Fruit fly (Drosophila melanogaster): ENCODE results near the gene CecC.

Gene CecC

dm6 chr3R:30252317-30252716 lies 36.0 kb downstream of the CecC start:
- TF ChIP-seq CG32121 (GFP tag; IDR thresholded peaks at IDR 0.05) (no peak), CG8159 (tag; optimal IDR thresholded peaks at IDR 0.05) (no peak), rn (GFP tag; IDR thresholded peaks at IDR 0.05) (no peak), CG17806 (tag; optimal IDR thresholded peaks at IDR 0.05) (no peak), Pif1A (GFP tag; optimal IDR thresholded peaks at IDR 0.05) (no peak), CG8301 (tag; optimal IDR thresholded peaks at IDR 0.05) (no peak), Snoo (tag; optimal IDR thresholded peaks at IDR 0.05) (no peak), Ets98B (GFP tag; IDR thresholded peaks at IDR 0.05) (no peak), CG4496 (GFP tag; IDR thresholded peaks at IDR 0.05) (no peak), EcR (GFP tag; optimal IDR thresholded peaks at IDR 0.05) (no peak), CG34367 (tag; optimal IDR thresholded peaks at IDR 0.05) (no peak), fd96Ca (GFP tag; IDR thresholded peaks at IDR 0.05) (no peak), CG9948 (tag; optimal IDR thresholded peaks at IDR 0.05) (no peak), CG14655 (GFP tag; optimal IDR thresholded peaks at IDR 0.05) (no peak), Pif1B (GFP tag; optimal IDR thresholded peaks at IDR 0.05) (no peak)

dm6 chr3R:30252882-30253281 lies 36.6 kb downstream of the CecC start, which contains the start of gene CG18404:
Gene CG18404, plus strand, starts transcription at chr3R:30253182.
- TF ChIP-seq Pif1B (GFP tag; optimal IDR thresholded peaks at IDR 0.05), result no peak
- TF ChIP-seq gl (tag; optimal IDR thresholded peaks at IDR 0.05), result no peak
- no peak for TF ChIP-seq CG8301 (tag; optimal IDR thresholded peaks at IDR 0.05)
- no peak for TF ChIP-seq CG34367 (tag; optimal IDR thresholded peaks at IDR 0.05)
- no peak for TF ChIP-seq CG17806 (tag; optimal IDR thresholded peaks at IDR 0.05)
- TF ChIP-seq rn (GFP tag; IDR thresholded peaks at IDR 0.05), result no peak
- TF ChIP-seq CG13204 (GFP tag; optimal IDR thresholded peaks at IDR 0.05), result no peak
- no peak for TF ChIP-seq CG9948 (tag; optimal IDR thresholded peaks at IDR 0.05)
- TF ChIP-seq Pif1A (GFP tag; optimal IDR thresholded peaks at IDR 0.05), result no peak
- TF ChIP-seq EcR (GFP tag; optimal IDR thresholded peaks at IDR 0.05), result no peak
- no peak for TF ChIP-seq D1 (tag; optimal IDR thresholded peaks at IDR 0.05)
- no peak for TF ChIP-seq Ets98B (GFP tag; IDR thresholded peaks at IDR 0.05)
- TF ChIP-seq CG15710 (tag; optimal IDR thresholded peaks at IDR 0.05), result no peak
- TF ChIP-seq CG8159 (tag; optimal IDR thresholded peaks at IDR 0.05), result no peak
- no peak for TF ChIP-seq CG10348 (GFP tag; IDR thresholded peaks at IDR 0.05)
- no peak for TF ChIP-seq CG14655 (GFP tag; optimal IDR thresholded peaks at IDR 0.05)
- TF ChIP-seq CG12605 (GFP tag; IDR thresholded peaks at IDR 0.05), result no peak
- no peak for TF ChIP-seq Snoo (tag; optimal IDR thresholded peaks at IDR 0.05)
- no peak for TF ChIP-seq fd96Ca (GFP tag; IDR thresholded peaks at IDR 0.05)

dm6 chr3R:30255255-30256121 lies 39.2 kb downstream of the CecC start:
- TF ChIP-seq CG12605 (GFP tag; IDR thresholded peaks at IDR 0.05) (peak; percentile 97), gl (tag; optimal IDR thresholded peaks at IDR 0.05) (peak; percentile 96), fd96Ca (GFP tag; IDR thresholded peaks at IDR 0.05) (peak; percentile 96), Snoo (tag; optimal IDR thresholded peaks at IDR 0.05) (peak; percentile 94), CG10348 (GFP tag; IDR thresholded peaks at IDR 0.05) (peak; percentile 46; the same call in 1 of the 2 replicates), CG8159 (tag; optimal IDR thresholded peaks at IDR 0.05) (peak; percentile 97), CG14655 (GFP tag; optimal IDR thresholded peaks at IDR 0.05) (peak; percentile 95), CG15710 (tag; optimal IDR thresholded peaks at IDR 0.05) (peak; percentile 97), CG32121 (GFP tag; IDR thresholded peaks at IDR 0.05) (peak; percentile 90), CG17806 (tag; optimal IDR thresholded peaks at IDR 0.05) (peak; percentile 97), CG8301 (tag; optimal IDR thresholded peaks at IDR 0.05) (peak; percentile 92), EcR (GFP tag; optimal IDR thresholded peaks at IDR 0.05) (peak; percentile 73), Pif1B (GFP tag; optimal IDR thresholded peaks at IDR 0.05) (peak; percentile 98), CG9948 (tag; optimal IDR thresholded peaks at IDR 0.05) (peak; percentile 97), CG4496 (GFP tag; IDR thresholded peaks at IDR 0.05) (peak; percentile 97), D1 (tag; optimal IDR thresholded peaks at IDR 0.05) (peak; percentile 91), Pif1A (GFP tag; optimal IDR thresholded peaks at IDR 0.05) (peak; percentile 95), Ets98B (GFP tag; IDR thresholded peaks at IDR 0.05) (peak; percentile 90), CG13204 (GFP tag; optimal IDR thresholded peaks at IDR 0.05) (peak; percentile 94), CG34367 (tag; optimal IDR thresholded peaks at IDR 0.05) (peak; percentile 97), rn (GFP tag; IDR thresholded peaks at IDR 0.05) (peak; percentile 84)

- no peak for TF ChIP-seq fd96Ca (GFP tag; IDR thresholded peaks at IDR 0.05)
- TF ChIP-seq CG10348 (GFP tag; IDR thresholded peaks at IDR 0.05), result no peak
- peak; percentile 67 for TF ChIP-seq CG15710 (tag; optimal IDR thresholded peaks at IDR 0.05)
- no peak for TF ChIP-seq Pif1B (GFP tag; optimal IDR thresholded peaks at IDR 0.05)
- TF ChIP-seq gl (tag; optimal IDR thresholded peaks at IDR 0.05), result no peak
- TF ChIP-seq CG14655 (GFP tag; optimal IDR thresholded peaks at IDR 0.05), result peak; percentile 27
- TF ChIP-seq Pif1A (GFP tag; optimal IDR thresholded peaks at IDR 0.05), result peak; percentile 22
- peak; percentile 75 for TF ChIP-seq CG8159 (tag; optimal IDR thresholded peaks at IDR 0.05)
- no peak for TF ChIP-seq EcR (GFP tag; optimal IDR thresholded peaks at IDR 0.05)
- TF ChIP-seq Ets98B (GFP tag; IDR thresholded peaks at IDR 0.05), result no peak; the same call in 1 of the 2 replicates
- peak; percentile 48; the same call in 1 of the 3 replicates for TF ChIP-seq CG4496 (GFP tag; IDR thresholded peaks at IDR 0.05)
- TF ChIP-seq CG12605 (GFP tag; IDR thresholded peaks at IDR 0.05), result 0 out of 2 replicates have a peak, but pooled peaks have one; percentile 23
- peak; percentile 51 for TF ChIP-seq CG34367 (tag; optimal IDR thresholded peaks at IDR 0.05)
- 0 out of 2 replicates have a peak, but pooled peaks have one; percentile 30 for TF ChIP-seq CG32121 (GFP tag; IDR thresholded peaks at IDR 0.05)
- TF ChIP-seq CG17806 (tag; optimal IDR thresholded peaks at IDR 0.05), result peak; percentile 61
- peak; percentile 45 for TF ChIP-seq Snoo (tag; optimal IDR thresholded peaks at IDR 0.05)
- TF ChIP-seq CG8301 (tag; optimal IDR thresholded peaks at IDR 0.05), result no peak
- TF ChIP-seq rn (GFP tag; IDR thresholded peaks at IDR 0.05), result no peak
- peak; percentile 17 for TF ChIP-seq D1 (tag; optimal IDR thresholded peaks at IDR 0.05)
- peak; percentile 66 for TF ChIP-seq CG9948 (tag; optimal IDR thresholded peaks at IDR 0.05)
- no peak for TF ChIP-seq CG13204 (GFP tag; optimal IDR thresholded peaks at IDR 0.05)
These were observed 39.9 kb downstream of the CecC start for dm6 chr3R:30256233-30256632.

- no peak for TF ChIP-seq gl (tag; optimal IDR thresholded peaks at IDR 0.05)
- TF ChIP-seq Ets98B (GFP tag; IDR thresholded peaks at IDR 0.05), result no peak; the same call in 1 of the 2 replicates
- TF ChIP-seq fd96Ca (GFP tag; IDR thresholded peaks at IDR 0.05), result no peak
- TF ChIP-seq rn (GFP tag; IDR thresholded peaks at IDR 0.05), result no peak
- peak; percentile 81 for TF ChIP-seq CG8159 (tag; optimal IDR thresholded peaks at IDR 0.05)
- TF ChIP-seq Pif1A (GFP tag; optimal IDR thresholded peaks at IDR 0.05), result peak; percentile 89
- TF ChIP-seq CG34367 (tag; optimal IDR thresholded peaks at IDR 0.05), result peak; percentile 81
- peak; percentile 72 for TF ChIP-seq D1 (tag; optimal IDR thresholded peaks at IDR 0.05)
- no peak for TF ChIP-seq EcR (GFP tag; optimal IDR thresholded peaks at IDR 0.05)
- peak; percentile 5 for TF ChIP-seq CG8301 (tag; optimal IDR thresholded peaks at IDR 0.05)
- peak; percentile 30; the same call in 1 of the 2 replicates for TF ChIP-seq CG12605 (GFP tag; IDR thresholded peaks at IDR 0.05)
- TF ChIP-seq CG10348 (GFP tag; IDR thresholded peaks at IDR 0.05), result 0 out of 2 replicates have a peak, but pooled peaks have one; percentile 25
- TF ChIP-seq CG32121 (GFP tag; IDR thresholded peaks at IDR 0.05), result no peak
- peak; percentile 44 for TF ChIP-seq CG13204 (GFP tag; optimal IDR thresholded peaks at IDR 0.05)
- TF ChIP-seq CG17806 (tag; optimal IDR thresholded peaks at IDR 0.05), result peak; percentile 74
- TF ChIP-seq CG14655 (GFP tag; optimal IDR thresholded peaks at IDR 0.05), result peak; percentile 18
- TF ChIP-seq CG15710 (tag; optimal IDR thresholded peaks at IDR 0.05), result peak; percentile 80
- peak; percentile 91 for TF ChIP-seq Snoo (tag; optimal IDR thresholded peaks at IDR 0.05)
- TF ChIP-seq Pif1B (GFP tag; optimal IDR thresholded peaks at IDR 0.05), result peak; percentile 71
- peak; percentile 49; the same call in 1 of the 3 replicates for TF ChIP-seq CG4496 (GFP tag; IDR thresholded peaks at IDR 0.05)
- peak; percentile 72 for TF ChIP-seq CG9948 (tag; optimal IDR thresholded peaks at IDR 0.05)
These were observed 41.3 kb downstream of the CecC start for dm6 chr3R:30257588-30257987.
